Fruit fly (Drosophila melanogaster): ENCODE measurements around the gene Tep1.

dm6 chr2L:15895154-15895553 lies 1.5 kb upstream of the Tep1 start, which contains the start of gene CG31735:
- TF ChIP-seq psq (optimal IDR thresholded peaks at IDR 0.05) = no peak
- no peak for TF ChIP-seq insv (optimal IDR thresholded peaks at IDR 0.05)
